Worm (Caenorhabditis elegans): Measurements from ENCODE around the gene zip-5.

ce11 chrV:13252862-13253261 is 11.5 kb upstream of the zip-5 start:
- TF ChIP-seq ceh-24 (tag; optimal IDR thresholded peaks at IDR 0.05) (no peak), tbx-2 (tag; optimal IDR thresholded peaks at IDR 0.05) (no peak), ceh-48 (tag; optimal IDR thresholded peaks at IDR 0.05) (no peak), ama-1 (optimal IDR thresholded peaks at IDR 0.05) (no peak), pag-3 (tag; optimal IDR thresholded peaks at IDR 0.05; ENCODE audit: borderline replicate concordance) (no peak)

All from whole organism, late embryonic.